Worm (Caenorhabditis elegans) whole organism, early embryonic: Measurements from ENCODE around the gene F57A8.1.

Experiments used
- B0310.2 ChIP-seq: sonication (generic microtip); optimal IDR thresholded peaks from 2 replicates; lab custom pipeline; 2016; ENCODE audit warnings: mild to moderate bottlenecking, missing genetic modification characterization, missing compliant biosample characterization
- F13C5.2 ChIP-seq: sonication (generic microtip); optimal IDR thresholded peaks from 2 replicates; lab custom pipeline; 2017; ENCODE audit warnings: mild to moderate bottlenecking, missing genetic modification characterization, inconsistent platforms, missing compliant biosample characterization
- aly-1 ChIP-seq: sonication (generic microtip); optimal IDR thresholded peaks from 2 replicates; lab custom pipeline; 2016; ENCODE audit warnings: missing genetic modification characterization, missing compliant biosample characterization
- ama-1 ChIP-seq: fragments of 150-350 bp; optimal IDR thresholded peaks from 2 replicates; lab custom pipeline; 2014
- flt-1 ChIP-seq: fragments of 200-800 bp; sonication (Bioruptor generic); IDR thresholded peaks from 2 replicates; pipeline ENCODE4 v1.3.6; 2022; ENCODE audit warnings: missing genetic modification characterization, missing compliant biosample characterization
- hmbx-1 ChIP-seq: sonication (generic microtip); optimal IDR thresholded peaks from 2 replicates; lab custom pipeline; 2016; ENCODE audit warnings: mild to moderate bottlenecking, missing genetic modification characterization, missing compliant biosample characterization
- hnd-1 ChIP-seq: sonication (generic microtip); optimal IDR thresholded peaks from 2 replicates; lab custom pipeline; 2016; ENCODE audit warnings: missing genetic modification characterization, missing compliant biosample characterization
- pes-1 ChIP-seq: fragments of 200-800 bp; sonication (Bioruptor generic); IDR thresholded peaks from 2 replicates; pipeline ENCODE4 v1.3.6; 2022; ENCODE audit warnings: missing genetic modification reagents, missing genetic modification characterization, missing compliant biosample characterization
- scrt-1 ChIP-seq: fragments of 200-800 bp; sonication (Bioruptor generic); IDR thresholded peaks from 2 replicates; pipeline ENCODE4 v1.3.6; 2022; ENCODE audit warnings: missing genetic modification characterization, missing compliant biosample characterization
- sea-1 ChIP-seq: fragments of 200-800 bp; sonication (Bioruptor generic); conservative IDR thresholded peaks from 2 replicates; pipeline ENCODE4 v1.3.6; 2022; ENCODE audit warnings: missing genetic modification characterization, missing compliant biosample characterization
- tbx-37 ChIP-seq: fragments of 200-800 bp; sonication (Bioruptor generic); conservative IDR thresholded peaks from 2 replicates; pipeline ENCODE4 v1.3.6; 2022; ENCODE audit warnings: missing genetic modification reagents, missing genetic modification characterization, missing compliant biosample characterization
- tra-4 ChIP-seq: sonication (generic microtip); optimal IDR thresholded peaks from 2 replicates; lab custom pipeline; 2017; ENCODE audit warnings: missing genetic modification characterization, missing compliant biosample characterization

DNA sequence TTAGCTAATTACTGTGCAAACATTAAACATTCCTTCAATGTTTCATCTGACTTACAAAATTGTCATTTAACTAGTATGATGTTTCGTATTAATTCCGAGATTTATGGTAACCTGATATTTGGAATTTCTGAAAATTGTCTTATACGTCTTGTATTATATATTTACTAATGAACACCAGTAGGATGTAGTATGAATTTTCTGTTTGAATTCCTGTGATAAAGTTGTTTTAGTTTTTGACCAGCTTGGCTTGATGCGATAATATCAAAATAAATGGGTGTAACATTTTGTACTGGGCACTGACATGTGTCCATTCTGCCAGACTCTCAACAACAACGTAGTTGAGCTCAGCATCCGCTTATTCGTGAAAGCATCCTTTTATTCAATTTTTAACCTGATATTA, 47.7 kb downstream of the F57A8.1 start, which contains the start of gene R04B5.6:
- TF ChIP-seq flt-1 (GFP tag; lab: Robert Waterston, UW) (no peak), F13C5.2 (tag; lab: Kevin White, UChicago) (no peak), tbx-37 (GFP tag; lab: Robert Waterston, UW) (no peak), scrt-1 (GFP tag; lab: Robert Waterston, UW) (no peak), B0310.2 (tag; lab: Kevin White, UChicago) (no peak), ama-1 (lab: Kevin White, UChicago) (no peak), hnd-1 (tag; lab: Kevin White, UChicago) (no peak), pes-1 (GFP tag; lab: Robert Waterston, UW) (no peak), hmbx-1 (tag; lab: Kevin White, UChicago) (no peak), tra-4 (tag; lab: Kevin White, UChicago) (no peak), sea-1 (GFP tag; lab: Robert Waterston, UW) (no peak), aly-1 (tag; lab: Kevin White, UChicago) (no peak)
